Fruit fly (Drosophila melanogaster): ENCODE data around the gene Ada1-2.

The Ada1-2 gene

dm6 chr2L:12013741-12014393 lies 21.2 kb downstream of the Ada1-2 start:
- TF ChIP-seq CG17801 (GFP tag; optimal IDR thresholded peaks at IDR 0.05; ENCODE audit: partially characterized antibody), result no peak

- TF ChIP-seq CG17801 (GFP tag; optimal IDR thresholded peaks at IDR 0.05; ENCODE audit: partially characterized antibody), result no peak
These were observed 28.0 kb downstream of the Ada1-2 start, which contains the start of gene Wdr81 for dm6 chr2L:12020735-12021134. TSS of gene Wdr81 (minus strand) at chr2L:12020960.

- no peak for TF ChIP-seq CG17801 (GFP tag; optimal IDR thresholded peaks at IDR 0.05; ENCODE audit: partially characterized antibody)
These were observed 28.5 kb downstream of the Ada1-2 start for dm6 chr2L:12021193-12021592.

dm6 chr2L:12024104-12024503 lies 31.4 kb downstream of the Ada1-2 start:
- TF ChIP-seq CG17801 (GFP tag; optimal IDR thresholded peaks at IDR 0.05; ENCODE audit: partially characterized antibody), result no peak

DNA sequence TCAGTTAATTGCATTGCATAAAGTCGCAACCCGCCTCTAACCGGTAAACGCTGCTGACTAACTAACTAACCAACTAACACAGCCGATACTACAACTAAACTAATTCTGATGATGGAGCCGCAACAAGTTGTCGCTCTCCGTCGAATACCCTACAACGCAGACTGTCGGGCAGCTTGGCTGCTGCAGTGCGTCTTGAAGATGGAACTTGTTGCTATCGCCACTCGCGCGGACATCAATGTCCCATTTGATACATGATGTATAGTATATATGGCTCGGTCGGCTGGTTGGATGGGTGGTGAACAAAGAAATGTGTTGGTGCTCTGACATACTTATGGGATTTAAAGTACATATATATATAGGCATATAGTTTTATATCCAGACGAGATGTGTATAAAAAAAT lies 32.8 kb downstream of the Ada1-2 start:
- no peak for TF ChIP-seq CG17801 (GFP tag; optimal IDR thresholded peaks at IDR 0.05; ENCODE audit: partially characterized antibody)

DNA sequence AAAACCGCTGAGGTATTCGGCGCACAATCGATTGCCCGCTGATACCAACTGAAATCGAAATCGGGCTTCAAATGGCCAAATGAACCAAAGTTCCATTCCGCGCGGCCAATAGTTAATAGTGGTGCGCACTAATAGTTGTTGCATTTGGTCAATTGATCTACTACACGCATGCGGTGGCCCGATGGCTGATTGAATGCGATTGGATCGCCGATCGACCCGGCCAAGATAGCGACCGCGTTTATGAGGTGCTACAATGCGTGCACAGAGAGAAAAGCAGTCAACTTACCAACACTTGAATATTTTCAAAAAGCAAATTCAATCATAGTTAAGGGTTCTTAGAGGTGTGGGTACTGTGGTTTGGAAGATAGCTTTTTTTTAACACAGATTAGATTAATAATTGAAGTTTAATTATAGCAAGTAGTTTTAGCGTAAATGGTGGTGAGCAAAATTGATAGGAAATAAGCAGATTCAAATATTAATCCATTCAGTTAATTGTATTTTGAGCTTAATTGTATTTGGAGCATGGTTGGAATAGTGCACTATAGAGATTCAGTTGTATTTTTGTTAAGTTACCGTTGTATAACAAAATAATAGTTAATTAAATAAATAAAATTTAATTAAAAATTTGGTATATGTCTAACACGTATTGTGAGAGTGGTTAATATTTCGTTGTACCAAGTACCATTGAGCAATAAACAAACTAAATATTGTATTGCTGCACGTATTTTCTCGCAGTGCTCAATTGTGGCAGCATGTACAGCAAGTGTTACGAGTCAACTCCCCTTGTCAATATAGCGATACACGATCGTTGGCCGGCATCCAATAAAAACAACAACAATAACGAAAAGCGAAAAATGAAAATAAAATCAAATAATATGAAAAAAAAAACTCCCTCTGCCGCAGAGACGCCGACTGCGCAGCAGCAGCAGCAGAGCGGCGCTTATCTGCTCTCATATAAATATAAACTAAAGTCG lies 34.0 kb downstream of the Ada1-2 start:
- peak; percentile 39 for TF ChIP-seq CG17801 (GFP tag; optimal IDR thresholded peaks at IDR 0.05; ENCODE audit: partially characterized antibody)

DNA sequence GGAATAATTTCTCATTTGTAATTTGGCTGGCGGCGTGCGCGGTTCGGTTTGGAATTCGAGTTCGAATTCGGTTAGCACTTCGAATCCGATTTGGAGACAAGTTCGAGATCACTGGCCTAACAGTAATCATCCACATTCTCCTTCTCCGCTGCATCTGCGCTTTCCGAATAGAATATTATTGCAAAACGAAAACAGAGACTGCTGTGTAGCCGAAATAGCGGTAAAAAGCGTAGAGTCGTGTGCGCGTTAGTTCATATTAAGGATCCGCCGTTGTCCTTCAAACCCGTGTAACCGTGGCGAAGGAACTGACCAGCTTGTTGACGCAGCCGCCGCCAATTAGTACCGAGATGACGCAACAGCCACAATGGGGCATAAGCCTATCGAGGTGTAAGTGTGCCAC lies 34.7 kb downstream of the Ada1-2 start, which contains the start of gene dmGlut:
TSS of gene dmGlut (plus strand) at position 4 of the 400 bp plus-strand sequence.
- no peak for TF ChIP-seq CG17801 (GFP tag; optimal IDR thresholded peaks at IDR 0.05; ENCODE audit: partially characterized antibody)

dm6 chr2L:12028102-12028501 lies 35.4 kb downstream of the Ada1-2 start:
- TF ChIP-seq CG17801 (GFP tag; optimal IDR thresholded peaks at IDR 0.05; ENCODE audit: partially characterized antibody), result no peak

DNA sequence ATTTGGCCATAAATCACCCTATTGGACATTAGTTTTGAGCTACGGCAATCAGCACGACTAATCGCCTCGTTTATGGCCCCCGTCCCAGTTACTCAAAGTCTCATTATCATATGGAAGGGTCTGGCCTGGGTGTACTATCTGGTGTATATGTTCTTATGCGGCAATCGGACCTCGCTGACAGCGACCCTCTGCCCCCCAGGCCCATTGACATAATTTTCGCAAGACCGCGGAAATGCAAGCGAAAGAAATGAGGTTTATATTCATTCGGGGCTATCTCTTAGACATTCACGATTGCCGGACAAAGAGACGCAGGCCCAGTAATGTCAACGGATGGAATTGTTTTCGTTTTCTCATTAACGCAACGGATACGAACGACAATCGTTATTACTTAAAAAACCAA lies 36.1 kb downstream of the Ada1-2 start:
- TF ChIP-seq CG17801 (GFP tag; optimal IDR thresholded peaks at IDR 0.05; ENCODE audit: partially characterized antibody), result no peak

dm6 chr2L:12029594-12030197 lies 37.0 kb downstream of the Ada1-2 start:
- TF ChIP-seq CG17801 (GFP tag; optimal IDR thresholded peaks at IDR 0.05; ENCODE audit: partially characterized antibody), result no peak

dm6 chr2L:12030552-12031131 lies 37.9 kb downstream of the Ada1-2 start:
- no peak for TF ChIP-seq CG17801 (GFP tag; optimal IDR thresholded peaks at IDR 0.05; ENCODE audit: partially characterized antibody)

DNA sequence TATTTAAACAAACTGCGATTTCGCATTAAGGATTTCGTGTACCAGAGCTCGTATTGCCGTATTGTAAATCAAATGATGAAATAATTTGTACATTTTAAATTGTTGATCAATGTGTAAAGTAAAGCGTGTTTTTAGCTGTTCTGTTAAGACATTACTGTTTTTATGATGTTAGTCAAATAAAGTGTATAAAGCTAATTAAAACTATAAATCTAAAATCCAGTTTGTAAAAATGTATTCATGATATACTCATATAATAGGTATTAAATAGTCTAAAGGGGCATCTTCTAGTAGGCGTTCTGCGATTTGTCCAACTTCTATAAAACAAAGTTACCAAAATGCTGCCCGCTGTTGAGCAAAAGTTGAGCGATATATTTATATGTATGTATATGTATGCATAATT lies 41.2 kb downstream of the Ada1-2 start, which contains the start of gene CG18788:
TSS of gene CG18788 (plus strand) at position 301 of the 400 bp plus-strand sequence.
- TF ChIP-seq CG17801 (GFP tag; optimal IDR thresholded peaks at IDR 0.05; ENCODE audit: partially characterized antibody), result no peak

dm6 chr2L:12038177-12038581 lies 45.5 kb downstream of the Ada1-2 start, which contains the start of gene Tom70:
TSS of gene Tom70 (minus strand) at chr2L:12038511.
- peak; percentile 30 for TF ChIP-seq CG17801 (GFP tag; optimal IDR thresholded peaks at IDR 0.05; ENCODE audit: partially characterized antibody)

dm6 chr2L:12040510-12040909 lies 47.8 kb downstream of the Ada1-2 start, which contains the start of gene CG6766:
TSS of gene CG6766 (minus strand) at chr2L:12040689.
- TF ChIP-seq CG17801 (GFP tag; optimal IDR thresholded peaks at IDR 0.05; ENCODE audit: partially characterized antibody), result peak; percentile 32

Measured in ovary, adult (tissue).